Fruit fly (Drosophila melanogaster): Measurements from ENCODE around the gene Cyp4d20.

dm6 chr3L:2489855-2490254 lies 11.6 kb upstream of the Cyp4d20 start:
- no peak for TF ChIP-seq usp (GFP tag; optimal IDR thresholded peaks at IDR 0.05)
- TF ChIP-seq CG8478 (optimal IDR thresholded peaks at IDR 0.05) = no peak

Data from whole organism.